Worm (Caenorhabditis elegans) whole organism, young adult: ENCODE measurements around the gene F54D10.7.

Source experiments
- efl-1 ChIP-seq: fragments of 150-350 bp; optimal IDR thresholded peaks from 2 replicates; lab custom pipeline; 2014; ENCODE audit warnings: missing biosample characterization, missing genetic modification reagents, missing genetic modification characterization
- gei-17 ChIP-seq: fragments of 200-800 bp; sonication (Bioruptor generic); optimal IDR thresholded peaks from 2 replicates; lab custom pipeline; 2018; ENCODE audit warnings: mild to moderate bottlenecking, missing genetic modification characterization, missing compliant biosample characterization
- madf-3 ChIP-seq: fragments of 200-800 bp; sonication (Bioruptor generic); IDR thresholded peaks from 2 replicates; pipeline ENCODE4 v1.3.6; 2022; ENCODE audit warnings: missing genetic modification reagents, missing genetic modification characterization, missing compliant biosample characterization
- snpc-4 ChIP-seq, 5 experiments: fragments of 150-350 bp in 1 of 5; sonication (generic microtip) in 4 of 5; optimal IDR thresholded peaks; 2 replicates each; lab custom pipeline; 2014 to 2018; ENCODE audit warnings: missing genetic modification characterization in 5 of 5, missing biosample characterization in 3 of 5, antibody characterized with exemption in 2 of 5, mild to moderate bottlenecking in 2 of 5, missing compliant biosample characterization in 2 of 5, missing genotype in 2 of 5, moderate library complexity in 2 of 5, missing genetic modification reagents in 1 of 5

ce11 chrII:3811816-3812332 is 9.2 kb downstream of the F54D10.7 start, which contains the start of gene lido-15:
- TF ChIP-seq madf-3 (GFP tag; lab: Robert Waterston, UW) (no peak), gei-17 (GFP tag; lab: Kevin White, UChicago) (no peak), efl-1 (GFP tag; lab: Kevin White, UChicago) (no peak), snpc-4 (GFP tag; optimal IDR thresholded peaks at IDR 0.05; lab: Kevin White, UChicago) (no peak), snpc-4 (tag; optimal IDR thresholded peaks at IDR 0.05; lab: Kevin White, UChicago) (no peak)
